Worm (Caenorhabditis elegans) whole organism, L1 larva: Measurements from ENCODE around the gene nfya-1.

ENCODE experiments used
- C16A3.4 ChIP-seq: fragments of 150-350 bp; optimal IDR thresholded peaks from 2 replicates; lab custom pipeline; 2014; ENCODE audit warnings: missing biosample characterization, missing genetic modification characterization
- blmp-1 ChIP-seq: fragments of 150-350 bp; optimal IDR thresholded peaks from 2 replicates; lab custom pipeline; 2014; ENCODE audit warnings: missing biosample characterization, missing genetic modification characterization
- ceh-8 ChIP-seq: fragments of 200-800 bp; sonication (Bioruptor generic); optimal IDR thresholded peaks from 2 replicates; lab custom pipeline; 2018; ENCODE audit warnings: mild to moderate bottlenecking, missing genetic modification characterization, moderate library complexity, missing compliant biosample characterization
- ceh-82 ChIP-seq, 3 experiments: fragments of 150-350 bp in 1 of 3; sonication (generic microtip) in 2 of 3; optimal IDR thresholded peaks; 2 replicates each; lab custom pipeline; 2014 to 2017; ENCODE audit warnings: missing biosample characterization in 3 of 3, missing genetic modification characterization in 3 of 3
- dsc-1 ChIP-seq: sonication (generic microtip); optimal IDR thresholded peaks from 2 replicates; lab custom pipeline; 2016; ENCODE audit warnings: mild to moderate bottlenecking, missing genetic modification characterization, missing compliant biosample characterization
- efl-1 ChIP-seq, 4 experiments: fragments of 150-350 bp; optimal IDR thresholded peaks in 3 of 4; peaks in 1 of 4; 1 replicate in 1 of 4; 2 replicates in 3 of 4; lab custom pipeline; 2014; ENCODE audit warnings: missing biosample characterization in 2 of 4, missing genetic modification characterization in 2 of 4, missing genetic modification reagents in 2 of 4
- elt-2 ChIP-seq: sonication (generic microtip); optimal IDR thresholded peaks from 2 replicates; lab custom pipeline; 2016; ENCODE audit warnings: missing genetic modification characterization, mild to moderate bottlenecking, inconsistent platforms, missing compliant biosample characterization, missing genetic modification reagents
- elt-3 ChIP-seq, 6 experiments: fragments of 150-350 bp in 1 of 6; sonication (generic microtip); optimal IDR thresholded peaks; 2 replicates each; lab custom pipeline; 2017 to 2018; ENCODE audit warnings: missing biosample characterization in 6 of 6, missing genetic modification characterization in 6 of 6, inconsistent platforms in 1 of 6
- ets-5 ChIP-seq: fragments of 200-800 bp; sonication (Bioruptor generic); IDR thresholded peaks from 2 replicates; pipeline ENCODE4 v1.3.6; 2022; ENCODE audit warnings: missing genetic modification characterization, missing compliant biosample characterization
- fkh-8 ChIP-seq: sonication (generic microtip); optimal IDR thresholded peaks from 2 replicates; lab custom pipeline; 2016; ENCODE audit warnings: mild to moderate bottlenecking, missing genetic modification characterization, missing compliant biosample characterization
- hlh-17 ChIP-seq: fragments of 200-800 bp; sonication (Bioruptor generic); optimal IDR thresholded peaks from 2 replicates; lab custom pipeline; 2018; ENCODE audit warnings: missing genetic modification characterization, mild to moderate bottlenecking, missing compliant biosample characterization, moderate library complexity, borderline replicate concordance
- hlh-4 ChIP-seq: sonication (generic microtip); optimal IDR thresholded peaks from 2 replicates; lab custom pipeline; 2016; ENCODE audit warnings: mild to moderate bottlenecking, missing genetic modification characterization, missing compliant biosample characterization
- hpl-2 ChIP-seq: fragments of 150-350 bp; optimal IDR thresholded peaks from 2 replicates; lab custom pipeline; 2014; ENCODE audit warnings: missing biosample characterization, missing genetic modification reagents, missing genetic modification characterization
- irx-1 ChIP-seq: sonication (generic microtip); optimal IDR thresholded peaks from 2 replicates; lab custom pipeline; 2016; ENCODE audit warnings: missing genetic modification characterization, missing compliant biosample characterization
- jun-1 ChIP-seq: fragments of 150-350 bp; optimal IDR thresholded peaks from 2 replicates; lab custom pipeline; 2014; ENCODE audit warnings: missing biosample characterization, missing genetic modification reagents, missing genetic modification characterization
- lin-13 ChIP-seq: fragments of 150-350 bp; optimal IDR thresholded peaks from 2 replicates; lab custom pipeline; 2014; ENCODE audit warnings: missing biosample characterization, missing genetic modification reagents, missing genetic modification characterization
- lin-14 ChIP-seq: fragments of 200-800 bp; sonication (Bioruptor generic); optimal IDR thresholded peaks from 2 replicates; lab custom pipeline; 2018; ENCODE audit warnings: mild to moderate bottlenecking, missing genetic modification characterization, moderate library complexity, missing compliant biosample characterization
- lin-15B ChIP-seq: fragments of 150-350 bp; sonication (generic microtip); optimal IDR thresholded peaks from 3 replicates; lab custom pipeline; 2014; ENCODE audit warnings: missing biosample characterization, missing genetic modification characterization
- lin-35 ChIP-seq, 2 experiments: fragments of 150-350 bp; optimal IDR thresholded peaks; 2 replicates each; lab custom pipeline; 2014; ENCODE audit warnings: missing biosample characterization in 2 of 2, missing genetic modification characterization in 2 of 2, missing genetic modification reagents in 2 of 2
- lin-39 ChIP-seq: fragments of 150-350 bp; optimal IDR thresholded peaks from 2 replicates; lab custom pipeline; 2014; ENCODE audit warnings: missing biosample characterization, missing genetic modification reagents, missing genetic modification characterization
- lsy-2 ChIP-seq, 2 experiments: fragments of 150-350 bp; optimal IDR thresholded peaks; 2 replicates each; lab custom pipeline; 2014; ENCODE audit warnings: missing biosample characterization in 2 of 2, missing genetic modification characterization in 2 of 2
- mab-9 ChIP-seq: fragments of 200-800 bp; sonication (Bioruptor generic); IDR thresholded peaks from 2 replicates; pipeline ENCODE4 v1.3.6; 2022; ENCODE audit warnings: missing genetic modification reagents, missing genetic modification characterization, missing compliant biosample characterization
- mdl-1 ChIP-seq, 2 experiments: fragments of 150-350 bp; optimal IDR thresholded peaks; 2 replicates each; lab custom pipeline; 2014 to 2017; ENCODE audit warnings: missing biosample characterization in 2 of 2, missing genetic modification characterization in 2 of 2, inconsistent platforms in 1 of 2
- mep-1 ChIP-seq: fragments of 150-350 bp; optimal IDR thresholded peaks from 2 replicates; lab custom pipeline; 2014; ENCODE audit warnings: missing biosample characterization, missing genetic modification characterization
- nhr-19 ChIP-seq: fragments of 200-800 bp; sonication (Bioruptor generic); conservative IDR thresholded peaks from 2 replicates; pipeline ENCODE4 v1.3.6; 2022; ENCODE audit warnings: missing genetic modification characterization, missing compliant biosample characterization
- nhr-20 ChIP-seq: sonication (generic microtip); optimal IDR thresholded peaks from 2 replicates; lab custom pipeline; 2016; ENCODE audit warnings: mild to moderate bottlenecking, missing genetic modification characterization, missing compliant biosample characterization
- nhr-28 ChIP-seq: fragments of 150-350 bp; optimal IDR thresholded peaks from 2 replicates; lab custom pipeline; 2014; ENCODE audit warnings: missing biosample characterization, missing genetic modification characterization
- nhr-47 ChIP-seq: sonication (generic microtip); optimal IDR thresholded peaks from 2 replicates; lab custom pipeline; 2016; ENCODE audit warnings: mild to moderate bottlenecking, missing genetic modification characterization, moderate library complexity, missing compliant biosample characterization
- nhr-71 ChIP-seq: sonication (generic microtip); optimal IDR thresholded peaks from 2 replicates; lab custom pipeline; 2016; ENCODE audit warnings: mild to moderate bottlenecking, missing genetic modification characterization, moderate library complexity, missing compliant biosample characterization
- nhr-77 ChIP-seq: fragments of 150-350 bp; optimal IDR thresholded peaks from 2 replicates; lab custom pipeline; 2014; ENCODE audit warnings: missing biosample characterization, missing genetic modification characterization
- nhr-85 ChIP-seq: sonication (generic microtip); peaks from one replicate; lab custom pipeline; 2016; ENCODE audit warnings: missing genetic modification characterization, inconsistent platforms, missing compliant biosample characterization
- nhr-90 ChIP-seq: sonication (generic microtip); optimal IDR thresholded peaks from 2 replicates; lab custom pipeline; 2016; ENCODE audit warnings: mild to moderate bottlenecking, missing genetic modification characterization, missing compliant biosample characterization; ENCODE audit not compliant: poor library complexity
- pqm-1 ChIP-seq: sonication (generic microtip); optimal IDR thresholded peaks from 3 replicates; lab custom pipeline; 2017; ENCODE audit warnings: missing biosample characterization, missing genetic modification characterization
- rnt-1 ChIP-seq: sonication (generic microtip); optimal IDR thresholded peaks from 2 replicates; lab custom pipeline; 2016; ENCODE audit warnings: mild to moderate bottlenecking, missing genetic modification characterization, moderate library complexity, missing compliant biosample characterization
- skn-1 ChIP-seq: fragments of 150-350 bp; optimal IDR thresholded peaks from 2 replicates; lab custom pipeline; 2014; ENCODE audit warnings: missing biosample characterization, missing genetic modification characterization
- snpc-4 ChIP-seq: fragments of 150-350 bp; optimal IDR thresholded peaks from 2 replicates; lab custom pipeline; 2014; ENCODE audit warnings: missing biosample characterization, missing genetic modification characterization
- snu-23 ChIP-seq: sonication (generic microtip); optimal IDR thresholded peaks from 2 replicates; lab custom pipeline; 2016; ENCODE audit warnings: missing genetic modification characterization, missing compliant biosample characterization
- sox-4 ChIP-seq: sonication (generic microtip); optimal IDR thresholded peaks from 2 replicates; lab custom pipeline; 2016; ENCODE audit warnings: missing genetic modification characterization, missing compliant biosample characterization
- swsn-7 ChIP-seq: sonication (generic microtip); optimal IDR thresholded peaks from 2 replicates; lab custom pipeline; 2016; ENCODE audit warnings: missing genetic modification characterization, missing compliant biosample characterization
- tbx-2 ChIP-seq: sonication (generic microtip); optimal IDR thresholded peaks from 2 replicates; lab custom pipeline; 2016; ENCODE audit warnings: missing genetic modification characterization, missing compliant biosample characterization
- unc-62 ChIP-seq: fragments of 150-350 bp; optimal IDR thresholded peaks from 2 replicates; lab custom pipeline; 2014; ENCODE audit warnings: missing biosample characterization, missing genetic modification reagents, missing genetic modification characterization
- xbp-1 ChIP-seq: sonication (generic microtip); optimal IDR thresholded peaks from 2 replicates; lab custom pipeline; 2016; ENCODE audit warnings: missing genetic modification characterization, missing compliant biosample characterization
- zip-4 ChIP-seq: fragments of 200-800 bp; sonication (Bioruptor generic); optimal IDR thresholded peaks from 2 replicates; lab custom pipeline; 2018; ENCODE audit warnings: mild to moderate bottlenecking, missing genetic modification characterization, moderate library complexity, missing compliant biosample characterization
- ztf-4 ChIP-seq: fragments of 150-350 bp; optimal IDR thresholded peaks from 2 replicates; lab custom pipeline; 2014; ENCODE audit warnings: missing biosample characterization, missing genetic modification characterization

Gene nfya-1

DNA sequence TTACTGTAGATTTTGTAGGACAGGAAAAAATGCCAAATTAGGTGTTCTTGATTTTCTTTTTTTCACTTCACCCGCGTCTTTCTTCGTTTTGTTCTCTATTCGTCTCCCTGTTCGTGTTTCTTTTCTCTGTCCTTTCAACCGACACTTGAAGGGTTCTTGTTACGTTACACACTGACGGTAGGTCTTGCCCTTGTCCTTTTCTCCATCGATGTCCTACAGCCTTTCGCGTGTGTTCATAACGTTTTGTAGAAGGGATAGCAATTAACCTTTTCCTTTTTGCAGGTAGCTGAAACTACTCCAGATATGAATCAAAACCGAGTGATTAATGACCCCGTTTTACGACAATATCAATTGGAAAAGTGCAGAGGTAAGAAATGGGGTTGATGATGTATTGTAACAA, 22.5 kb downstream of the nfya-1 start, which contains the start of gene F55G7.1:
Gene F55G7.1, plus strand, starts transcription at position 276 of the 400 bp plus-strand sequence.
- TF ChIP-seq fkh-8 (no peak), nhr-71 (peak; percentile 49), lin-39 (tag; lab: Kevin White, UChicago) (peak; percentile 5), nhr-20 (tag; lab: Kevin White, UChicago) (peak; percentile 52), snpc-4 (tag; lab: Kevin White, UChicago) (no peak), elt-2 (tag; lab: Kevin White, UChicago) (no peak), irx-1 (tag; lab: Kevin White, UChicago) (peak; percentile 32), mdl-1 (tag; optimal IDR thresholded peaks at IDR 0.05; lab: Kevin White, UChicago) (no peak), mab-9 (GFP tag; lab: Robert Waterston, UW) (no peak), dsc-1 (peak; percentile 71), blmp-1 (peak; percentile 32), efl-1 (optimal IDR thresholded peaks at IDR 0.05; lab: Kevin White, UChicago) (peak; percentile 34 to 37), efl-1 (GFP tag; optimal IDR thresholded peaks at IDR 0.05 in 1 of 2; lab: Kevin White, UChicago) (peak in 1 of 2 experiments; percentile 72), hlh-4 (no peak), nhr-19 (GFP tag; lab: Robert Waterston, UW) (peak; percentile 61), nhr-47 (tag; lab: Kevin White, UChicago) (peak; percentile 77), nhr-28 (no peak), lin-35 (GFP tag; optimal IDR thresholded peaks at IDR 0.05; lab: Kevin White, UChicago) (peak in 1 of 2 experiments; percentile 67), nhr-85 (tag; lab: Kevin White, UChicago) (peak; percentile 75), C16A3.4 (tag; lab: Kevin White, UChicago) (peak; percentile 52), nhr-90 (peak; percentile 72), ztf-4 (tag; lab: Kevin White, UChicago) (peak; percentile 31), jun-1 (tag; lab: Kevin White, UChicago) (peak; percentile 78), snu-23 (GFP tag; lab: Kevin White, UChicago) (peak; percentile 79), lin-14 (GFP tag; lab: Kevin White, UChicago) (peak; percentile 51), xbp-1 (peak; percentile 44), skn-1 (tag; lab: Kevin White, UChicago) (peak; percentile 22), lin-15B (tag; lab: Kevin White, UChicago) (no peak), hpl-2 (GFP tag; lab: Kevin White, UChicago) (peak; percentile 13), rnt-1 (tag; lab: Kevin White, UChicago) (peak; percentile 66), lin-13 (no peak), tbx-2 (tag; lab: Kevin White, UChicago) (peak; percentile 56), ceh-82 (tag; optimal IDR thresholded peaks at IDR 0.05; lab: Kevin White, UChicago) (peak in 2 of 3 experiments; percentile 17 to 54), unc-62 (GFP tag; lab: Kevin White, UChicago) (no peak), lsy-2 (tag; optimal IDR thresholded peaks at IDR 0.05; lab: Kevin White, UChicago) (no peak), swsn-7 (peak; percentile 32), zip-4 (GFP tag; lab: Kevin White, UChicago) (peak; percentile 41), mep-1 (tag; lab: Kevin White, UChicago) (peak; percentile 65), ets-5 (GFP tag; lab: Robert Waterston, UW) (no peak), elt-3 (tag; optimal IDR thresholded peaks at IDR 0.05; lab: Kevin White, UChicago) (peak in 4 of 6 experiments; percentile 23 to 38 (median 26)), nhr-77 (tag; lab: Kevin White, UChicago) (peak; percentile 3), pqm-1 (tag; lab: Kevin White, UChicago) (no peak), hlh-17 (no peak)

DNA sequence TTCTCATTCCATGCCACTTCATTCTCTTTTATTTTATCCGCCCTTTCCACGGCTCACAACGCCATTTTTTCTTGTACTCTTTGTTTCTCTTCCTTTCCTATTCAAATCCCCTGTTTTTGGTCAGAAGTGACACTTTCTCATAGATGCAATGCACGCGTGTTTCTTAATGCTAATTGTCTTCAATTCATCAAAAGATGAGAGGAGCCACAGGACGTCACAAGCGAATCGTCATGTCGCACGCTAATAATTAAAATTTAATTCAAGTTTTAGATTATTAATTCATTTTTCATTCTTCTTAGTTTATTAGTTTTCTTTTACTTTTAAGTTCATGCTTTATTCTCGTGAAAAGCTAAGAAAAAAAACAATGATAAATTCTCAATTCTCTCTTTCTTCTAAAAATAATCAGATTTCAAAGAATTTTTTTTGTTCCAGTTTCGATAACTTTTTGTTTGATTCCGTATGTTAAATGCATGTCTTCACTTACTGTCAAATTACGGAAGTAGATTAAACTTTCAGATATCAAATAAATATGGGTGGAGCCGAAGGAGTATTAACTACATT, 25.8 kb downstream of the nfya-1 start, which contains the start of gene Y62H9A.14:
Gene Y62H9A.14, plus strand, starts transcription at position 511 of the 561 bp plus-strand sequence.
- TF ChIP-seq blmp-1 (no peak), sox-4 (tag; lab: Kevin White, UChicago) (no peak), lin-14 (GFP tag; lab: Kevin White, UChicago) (peak; percentile 22), dsc-1 (peak; percentile 72), ceh-8 (GFP tag; lab: Kevin White, UChicago) (peak; percentile 60)
- TF ChIP-seq, all 84 proteins: peak for 3
